Worm (Caenorhabditis elegans) whole organism, L4/young adult: ENCODE results near the gene R08C7.11.

Experiments used
- W03F9.2 ChIP-seq: fragments of 150-350 bp; optimal IDR thresholded peaks from 2 replicates; lab custom pipeline; 2014; ENCODE audit warnings: missing biosample characterization, missing genetic modification characterization
- dao-5 ChIP-seq: sonication (generic microtip); optimal IDR thresholded peaks from 2 replicates; lab custom pipeline; 2016; ENCODE audit warnings: missing genotype, missing genetic modification characterization, moderate library complexity, missing compliant biosample characterization
- him-1 ChIP-seq: sonication (generic microtip); optimal IDR thresholded peaks from 2 replicates; lab custom pipeline; 2016; ENCODE audit warnings: missing genotype, missing genetic modification reagents, missing genetic modification characterization, missing compliant biosample characterization

- no peak for TF ChIP-seq him-1 (tag; lab: Kevin White, UChicago)
- TF ChIP-seq dao-5 (tag; lab: Kevin White, UChicago), result no peak
- no peak for TF ChIP-seq W03F9.2
These were observed 4.9 kb downstream of the R08C7.11 start for ce11 chrIV:4449843-4450242.
